Worm (Caenorhabditis elegans) whole organism, L1 larva: ENCODE data around the gene K08D8.2.

Source experiments
- blmp-1 ChIP-seq: fragments of 150-350 bp; optimal IDR thresholded peaks from 2 replicates; lab custom pipeline; 2014; ENCODE audit warnings: missing biosample characterization, missing genetic modification characterization
- ceh-63 ChIP-seq: fragments of 200-800 bp; sonication (Bioruptor generic); optimal IDR thresholded peaks from 2 replicates; lab custom pipeline; 2018; ENCODE audit warnings: mild to moderate bottlenecking, missing genetic modification characterization, missing compliant biosample characterization
- ceh-82 ChIP-seq, 3 experiments: fragments of 150-350 bp in 1 of 3; sonication (generic microtip) in 2 of 3; optimal IDR thresholded peaks; 2 replicates each; lab custom pipeline; 2014 to 2017; ENCODE audit warnings: missing biosample characterization in 3 of 3, missing genetic modification characterization in 3 of 3
- lin-13 ChIP-seq: fragments of 150-350 bp; optimal IDR thresholded peaks from 2 replicates; lab custom pipeline; 2014; ENCODE audit warnings: missing biosample characterization, missing genetic modification reagents, missing genetic modification characterization
- skn-1 ChIP-seq: fragments of 150-350 bp; optimal IDR thresholded peaks from 2 replicates; lab custom pipeline; 2014; ENCODE audit warnings: missing biosample characterization, missing genetic modification characterization
- zag-1 ChIP-seq: fragments of 150-350 bp; optimal IDR thresholded peaks from 2 replicates; lab custom pipeline; 2014; ENCODE audit warnings: missing biosample characterization, missing genetic modification characterization
- ztf-4 ChIP-seq: fragments of 150-350 bp; optimal IDR thresholded peaks from 2 replicates; lab custom pipeline; 2014; ENCODE audit warnings: missing biosample characterization, missing genetic modification characterization

ce11 chrIV:12870315-12870714, 32.5 kb upstream of the K08D8.2 start:
- no peak for TF ChIP-seq lin-13 (GFP tag; lab: Kevin White, UChicago)
- TF ChIP-seq skn-1 (tag; lab: Kevin White, UChicago): no peak
- no peak for TF ChIP-seq ztf-4 (tag; lab: Kevin White, UChicago)
- TF ChIP-seq zag-1: no peak
- no peak for TF ChIP-seq ceh-63 (GFP tag; lab: Kevin White, UChicago)
- TF ChIP-seq blmp-1: no peak
- TF ChIP-seq ceh-82 (tag; optimal IDR thresholded peaks at IDR 0.05; lab: Kevin White, UChicago): no peak
